Worm (Caenorhabditis elegans): ENCODE data around the gene K08F4.12.

K08F4.12 gene

DNA sequence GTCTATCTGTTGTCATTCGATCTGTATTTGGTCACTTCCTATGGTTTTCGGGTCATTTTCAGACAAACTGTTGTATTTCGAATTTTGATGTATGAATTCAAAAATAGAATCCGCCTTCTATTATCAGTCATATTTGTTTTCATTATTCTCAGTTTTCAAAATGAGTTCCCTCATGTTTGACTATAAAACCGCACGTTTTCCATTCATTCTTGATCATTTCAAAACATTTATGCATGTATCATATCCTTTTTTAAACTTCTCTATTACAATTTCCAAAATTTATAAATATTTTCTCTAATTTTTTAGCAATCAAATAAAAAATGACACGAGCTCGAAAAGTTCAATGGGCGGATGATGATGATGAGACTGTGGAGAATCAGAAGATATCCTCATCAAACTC, at the start of gene K08F4.12:
K08F4.12 (plus strand) TSS at position 301 of the 400 bp plus-strand sequence.
- TF ChIP-seq aly-2 (tag; optimal IDR thresholded peaks at IDR 0.05) (no peak), mdl-1 (tag; optimal IDR thresholded peaks at IDR 0.05) (no peak), gmeb-1 (tag; optimal IDR thresholded peaks at IDR 0.05) (no peak), elt-1 (tag; optimal IDR thresholded peaks at IDR 0.05) (no peak), nhr-12 (tag; optimal IDR thresholded peaks at IDR 0.05) (no peak), nhr-77 (tag; optimal IDR thresholded peaks at IDR 0.05) (no peak), unc-39 (tag; optimal IDR thresholded peaks at IDR 0.05) (no peak), elt-3 (tag; optimal IDR thresholded peaks at IDR 0.05) (no peak), nhr-6 (tag; optimal IDR thresholded peaks at IDR 0.05) (no peak), blmp-1 (tag; optimal IDR thresholded peaks at IDR 0.05; ENCODE audit: insufficient read depth) (no peak)

DNA sequence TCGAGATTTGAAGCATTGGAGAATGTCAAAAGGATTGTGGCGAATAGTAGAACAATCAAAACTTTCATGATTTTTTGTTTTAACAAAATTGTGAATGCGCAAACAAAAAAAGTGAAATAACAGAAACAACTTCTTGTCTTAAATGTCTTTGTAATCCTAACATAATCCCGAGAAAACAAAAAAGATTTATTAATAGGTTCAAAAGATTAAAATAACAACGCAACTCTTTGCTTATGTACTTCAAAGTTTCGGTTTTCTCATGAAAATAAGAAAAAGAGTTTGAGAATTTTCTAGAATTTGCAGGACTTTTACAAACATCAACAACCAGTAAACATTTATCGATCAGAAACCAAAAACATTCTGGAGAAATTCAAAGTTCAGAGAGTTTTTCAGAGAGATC, 48.1 kb upstream of the K08F4.12 start, which contains the start of gene ttr-39:
ttr-39 (minus strand) TSS at position 101 of the 400 bp plus-strand sequence.
- TF ChIP-seq mab-5 (tag; optimal IDR thresholded peaks at IDR 0.05) (no peak), nhr-77 (tag; optimal IDR thresholded peaks at IDR 0.05) (no peak), lin-39 (tag; optimal IDR thresholded peaks at IDR 0.05) (no peak), fos-1 (tag; optimal IDR thresholded peaks at IDR 0.05) (no peak), zag-1 (tag; optimal IDR thresholded peaks at IDR 0.05) (no peak), ceh-16 (tag; optimal IDR thresholded peaks at IDR 0.05) (no peak), unc-62 (GFP tag; optimal IDR thresholded peaks at IDR 0.05) (no peak), nhr-237 (tag; optimal IDR thresholded peaks at IDR 0.05) (no peak), unc-39 (tag; optimal IDR thresholded peaks at IDR 0.05) (no peak), mbf-1 (tag; optimal IDR thresholded peaks at IDR 0.05) (no peak), Y55F3AM.14 (GFP tag; optimal IDR thresholded peaks at IDR 0.05) (no peak), lin-13 (GFP tag; optimal IDR thresholded peaks at IDR 0.05) (no peak), dmd-4 (tag; optimal IDR thresholded peaks at IDR 0.05) (no peak)

DNA sequence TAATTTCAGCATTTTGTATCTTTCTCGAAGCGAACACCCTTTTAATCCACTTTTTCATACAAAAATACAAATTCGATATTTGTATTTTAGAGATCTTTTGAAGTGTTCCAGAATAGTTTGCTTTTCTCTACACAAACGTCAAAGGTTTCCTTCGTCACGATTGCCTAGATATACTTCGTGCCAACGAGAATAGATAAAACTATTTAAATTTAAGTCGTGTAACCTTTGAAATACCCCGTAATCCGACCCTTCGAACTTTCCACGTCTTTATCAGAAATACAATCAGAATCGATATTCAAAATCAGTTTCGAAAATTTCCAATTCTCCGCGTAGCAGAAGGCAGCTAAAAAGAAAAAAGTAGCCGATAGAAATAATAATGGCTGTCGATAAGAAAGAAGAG, 47.5 kb upstream of the K08F4.12 start, which contains the start of gene ttbk-5:
ttbk-5 (plus strand) TSS at position 301 of the 400 bp plus-strand sequence.
- TF ChIP-seq lin-11 (tag; optimal IDR thresholded peaks at IDR 0.05) (no peak), nhr-10 (tag; optimal IDR thresholded peaks at IDR 0.05) (no peak), gmeb-1 (tag; optimal IDR thresholded peaks at IDR 0.05) (no peak), elt-1 (tag; optimal IDR thresholded peaks at IDR 0.05) (no peak), unc-62 (GFP tag; optimal IDR thresholded peaks at IDR 0.05) (no peak), mbf-1 (tag; optimal IDR thresholded peaks at IDR 0.05) (no peak)

DNA sequence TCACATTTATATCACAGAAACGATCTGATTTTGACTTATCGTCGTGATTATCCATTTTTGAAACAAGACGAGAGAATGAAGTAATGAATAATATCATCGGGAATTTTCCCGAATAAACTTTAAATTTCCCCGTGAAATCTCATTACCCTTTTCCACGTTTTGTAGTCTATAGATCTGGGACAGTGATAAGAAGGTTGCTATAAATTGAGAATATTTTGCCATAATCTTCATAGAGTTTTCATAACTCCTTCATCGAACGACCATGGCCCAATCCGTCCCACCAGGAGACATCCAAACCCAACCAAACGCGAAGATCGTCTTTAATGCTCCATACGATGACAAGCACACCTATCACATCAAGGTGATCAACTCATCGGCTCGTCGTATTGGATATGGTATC, 42.7 kb upstream of the K08F4.12 start, which contains the start of the genes C04G2.5 and msp-36:
C04G2.5 (minus strand) TSS at position 101 of the 400 bp plus-strand sequence.
msp-36 (plus strand) TSS at position 263 of the 400 bp plus-strand sequence.
- TF ChIP-seq F13H6.1 (tag; optimal IDR thresholded peaks at IDR 0.05) (no peak), sem-4 (tag; optimal IDR thresholded peaks at IDR 0.05) (no peak), lsy-2 (tag; optimal IDR thresholded peaks at IDR 0.05) (no peak), zag-1 (tag; optimal IDR thresholded peaks at IDR 0.05) (no peak), nhr-23 (tag; optimal IDR thresholded peaks at IDR 0.05) (no peak), C34F6.9 (tag; optimal IDR thresholded peaks at IDR 0.05) (no peak), nhr-10 (tag; optimal IDR thresholded peaks at IDR 0.05) (no peak), R02D3.7 (tag; optimal IDR thresholded peaks at IDR 0.05) (no peak), ztf-11 (tag; optimal IDR thresholded peaks at IDR 0.05) (no peak), ztf-1 (GFP tag; conservative IDR thresholded peaks at IDR 0.05) (no peak), unc-62 (GFP tag; optimal IDR thresholded peaks at IDR 0.05) (no peak)

DNA sequence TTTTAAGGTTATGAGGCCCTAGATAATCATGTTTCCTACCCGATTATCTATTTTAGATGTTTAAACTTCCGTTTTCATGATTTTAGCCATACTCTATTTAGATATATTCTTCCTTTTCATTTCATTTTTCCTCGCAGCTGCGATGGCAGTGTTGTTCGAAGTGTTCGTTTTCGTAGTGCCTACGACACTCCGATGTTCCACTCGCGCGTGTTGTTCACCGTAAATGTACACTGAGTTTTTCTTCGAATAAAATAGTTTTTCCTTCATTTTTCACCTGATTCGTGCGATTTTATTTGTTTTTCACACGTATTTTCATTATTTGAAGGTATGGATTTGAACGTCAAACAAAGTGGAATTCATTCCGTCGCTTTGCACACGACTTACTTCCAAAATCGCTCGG, 41.0 kb upstream of the K08F4.12 start, which contains the start of gene dis-3:
dis-3 (plus strand) TSS at position 322 of the 400 bp plus-strand sequence.
- TF ChIP-seq R02D3.7 (tag; optimal IDR thresholded peaks at IDR 0.05) (peak; percentile 55), nhr-21 (tag; optimal IDR thresholded peaks at IDR 0.05) (no peak)

DNA sequence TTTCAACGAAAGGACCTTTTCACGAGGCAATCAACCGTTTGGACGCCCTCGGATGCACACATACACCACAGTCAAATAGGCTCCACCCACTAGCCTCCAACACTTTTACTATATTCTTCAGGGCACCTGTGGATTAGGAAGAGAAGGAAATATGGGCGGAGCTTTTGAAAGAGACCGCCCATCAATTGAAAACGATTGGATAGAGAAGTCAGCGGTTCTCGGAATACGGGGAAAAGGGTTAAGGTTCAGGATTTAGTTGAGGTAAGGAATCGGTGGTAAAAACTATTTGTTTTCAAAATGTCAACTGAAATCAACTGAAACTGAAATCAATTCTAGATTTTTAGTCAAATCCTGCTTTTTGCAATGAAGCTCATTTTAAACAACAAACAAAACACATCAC, 27.5 kb upstream of the K08F4.12 start, which contains the start of gene egl-38:
egl-38 (minus strand) TSS at position 101 of the 400 bp plus-strand sequence.
- TF ChIP-seq F13H6.1 (tag; optimal IDR thresholded peaks at IDR 0.05) = no peak

Measured in whole organism, L2 larva.